Fruit fly (Drosophila melanogaster): ENCODE measurements around the gene Nmdmc.

The Nmdmc gene

dm6 chr3R:9074934-9075333 is 24.6 kb upstream of the Nmdmc start (continued):
- TF ChIP-seq CG1621 (tag; optimal IDR thresholded peaks at IDR 0.05) (no peak), CG10631 (GFP tag; optimal IDR thresholded peaks at IDR 0.05) (peak; percentile 39), ss (GFP tag; optimal IDR thresholded peaks at IDR 0.05) (peak in 1 of 2 experiments; percentile 43), CG11294 (GFP tag; IDR thresholded peaks at IDR 0.05) (no peak), CG6854 (GFP tag; optimal IDR thresholded peaks at IDR 0.05) (no peak), CG8319 (GFP tag; optimal IDR thresholded peaks at IDR 0.05) (no peak), Smox (GFP tag; optimal IDR thresholded peaks at IDR 0.05) (peak; percentile 33), fkh (GFP tag; optimal IDR thresholded peaks at IDR 0.05) (no peak), eg (GFP tag; IDR thresholded peaks at IDR 0.05) (peak; percentile 54; the same call in 2 of the 3 replicates), CG11902 (GFP tag; optimal IDR thresholded peaks at IDR 0.05) (no peak), Ets96B (tag; optimal IDR thresholded peaks at IDR 0.05) (peak; percentile 57), CG16779 (tag; optimal IDR thresholded peaks at IDR 0.05) (no peak), svp (GFP tag) (peak; percentile 48), CG15336 (GFP tag; IDR thresholded peaks at IDR 0.05) (0 out of 2 replicates have a peak, but pooled peaks have one; percentile 24), acj6 (GFP tag; optimal IDR thresholded peaks at IDR 0.05) (peak; percentile 45), CG8632 (GFP tag; optimal IDR thresholded peaks at IDR 0.05) (peak; percentile 21), Hr4 (GFP tag; optimal IDR thresholded peaks at IDR 0.05) (peak; percentile 49), achi (GFP tag; optimal IDR thresholded peaks at IDR 0.05) (peak; percentile 39), CG31627 (GFP tag; optimal IDR thresholded peaks at IDR 0.05) (peak; percentile 40), spab (GFP tag; optimal IDR thresholded peaks at IDR 0.05) (no peak), salr (GFP tag; optimal IDR thresholded peaks at IDR 0.05) (peak in 1 of 2 experiments; percentile 16), CG32006 (GFP tag; optimal IDR thresholded peaks at IDR 0.05) (no peak), Hr38 (GFP tag; optimal IDR thresholded peaks at IDR 0.05) (no peak), fd59A (GFP tag; optimal IDR thresholded peaks at IDR 0.05) (peak; percentile 34), cyc (GFP tag; optimal IDR thresholded peaks at IDR 0.05) (peak; percentile 48), Blimp-1 (GFP tag; optimal IDR thresholded peaks at IDR 0.05) (no peak), Sox102F (GFP tag; optimal IDR thresholded peaks at IDR 0.05) (peak; percentile 42), CG8119 (GFP tag; IDR thresholded peaks at IDR 0.05) (peak; percentile 50; the same call in 2 of the 3 replicates), CG11762 (GFP tag; optimal IDR thresholded peaks at IDR 0.05; ENCODE audit: insufficient read depth) (peak; percentile 18), OdsH (GFP tag; optimal IDR thresholded peaks at IDR 0.05) (peak; percentile 50), CG3032 (tag; optimal IDR thresholded peaks at IDR 0.05) (peak; percentile 30), Met (GFP tag; optimal IDR thresholded peaks at IDR 0.05) (peak; percentile 46)

- no peak for TF ChIP-seq CG7368 (GFP tag; optimal IDR thresholded peaks at IDR 0.05)
- no peak for TF ChIP-seq fkh (GFP tag; optimal IDR thresholded peaks at IDR 0.05)
- TF ChIP-seq CG8319 (GFP tag; optimal IDR thresholded peaks at IDR 0.05) = no peak
- no peak for TF ChIP-seq Ets96B (tag; optimal IDR thresholded peaks at IDR 0.05)
- no peak for TF ChIP-seq CG6792 (GFP tag; optimal IDR thresholded peaks at IDR 0.05)
- TF ChIP-seq svp (GFP tag) = no peak
- TF ChIP-seq Lpt (GFP tag; optimal IDR thresholded peaks at IDR 0.05) = no peak
- TF ChIP-seq dac (GFP tag; optimal IDR thresholded peaks at IDR 0.05) = no peak
- TF ChIP-seq Hr39 (GFP tag; optimal IDR thresholded peaks at IDR 0.05) = no peak
- no peak for TF ChIP-seq ss (GFP tag; optimal IDR thresholded peaks at IDR 0.05)
- no peak for TF ChIP-seq salr (GFP tag; optimal IDR thresholded peaks at IDR 0.05)
- TF ChIP-seq cyc (GFP tag; optimal IDR thresholded peaks at IDR 0.05) = no peak
- TF ChIP-seq Ets21C (GFP tag; optimal IDR thresholded peaks at IDR 0.05) = no peak
- TF ChIP-seq CG10631 (GFP tag; optimal IDR thresholded peaks at IDR 0.05) = no peak
- TF ChIP-seq Eip93F (GFP tag; optimal IDR thresholded peaks at IDR 0.05) = no peak
Observed at dm6 chr3R:9069874-9070273, 19.5 kb upstream of the Nmdmc start.

dm6 chr3R:9068418-9068817 is 18.1 kb upstream of the Nmdmc start:
- TF ChIP-seq svp (GFP tag) (peak; percentile 26), Gug (GFP tag; IDR thresholded peaks at IDR 0.05) (no peak), Eip78C (GFP tag) (peak; percentile 16)

Measured in whole organism, prepupa.